Worm (Caenorhabditis elegans): Measurements from ENCODE around the gene Y47D3A.14.

Gene Y47D3A.14

DNA sequence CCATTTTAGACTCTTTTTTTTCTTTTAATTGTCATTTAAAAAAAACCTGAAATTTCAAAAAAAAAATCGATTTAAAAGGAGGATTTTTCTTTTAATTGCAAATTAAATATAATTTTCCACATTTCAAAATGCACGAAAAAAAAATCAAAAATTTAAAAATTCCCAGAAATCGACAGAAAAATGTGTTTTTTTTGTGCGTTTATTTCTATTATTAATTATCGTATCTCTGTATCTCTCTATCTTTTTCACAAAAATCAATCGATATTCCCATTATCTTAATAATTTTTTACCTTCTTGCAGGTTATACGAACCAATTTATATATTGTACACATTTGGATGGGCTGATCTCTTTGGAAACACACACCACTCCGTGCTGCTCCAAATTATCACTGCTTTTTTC lies 8.2 kb upstream of the Y47D3A.14 start, which contains the start of gene rsks-1:
TSS of gene rsks-1 (plus strand) at position 301 of the 400 bp plus-strand sequence.
- TF ChIP-seq flh-1 (GFP tag; optimal IDR thresholded peaks at IDR 0.05), result no peak
- TF ChIP-seq lsy-2 (tag; optimal IDR thresholded peaks at IDR 0.05), result no peak
- no peak for TF ChIP-seq elt-1 (tag; optimal IDR thresholded peaks at IDR 0.05; ENCODE audit: borderline replicate concordance, insufficient read depth)
- TF ChIP-seq lin-32 (GFP tag; optimal IDR thresholded peaks at IDR 0.05), result no peak
- no peak for TF ChIP-seq ceh-43 (GFP tag; optimal IDR thresholded peaks at IDR 0.05)
- TF ChIP-seq nhr-76 (tag; optimal IDR thresholded peaks at IDR 0.05), result no peak
- TF ChIP-seq elt-3 (tag; optimal IDR thresholded peaks at IDR 0.05), result no peak
- TF ChIP-seq M03D4.4 (tag; optimal IDR thresholded peaks at IDR 0.05), result no peak
- no peak for TF ChIP-seq ztf-11 (tag; optimal IDR thresholded peaks at IDR 0.05)
- TF ChIP-seq mep-1 (tag; optimal IDR thresholded peaks at IDR 0.05), result no peak
- no peak for TF ChIP-seq unc-62 (GFP tag; optimal IDR thresholded peaks at IDR 0.05)
- no peak for TF ChIP-seq ceh-39 (tag; optimal IDR thresholded peaks at IDR 0.05)
- no peak for TF ChIP-seq zip-8 (tag; optimal IDR thresholded peaks at IDR 0.05)
- no peak for TF ChIP-seq tbx-8 (GFP tag; optimal IDR thresholded peaks at IDR 0.05)
- TF ChIP-seq sem-2 (GFP tag; optimal IDR thresholded peaks at IDR 0.05), result no peak
- TF ChIP-seq mls-2 (tag; optimal IDR thresholded peaks at IDR 0.05), result no peak

DNA sequence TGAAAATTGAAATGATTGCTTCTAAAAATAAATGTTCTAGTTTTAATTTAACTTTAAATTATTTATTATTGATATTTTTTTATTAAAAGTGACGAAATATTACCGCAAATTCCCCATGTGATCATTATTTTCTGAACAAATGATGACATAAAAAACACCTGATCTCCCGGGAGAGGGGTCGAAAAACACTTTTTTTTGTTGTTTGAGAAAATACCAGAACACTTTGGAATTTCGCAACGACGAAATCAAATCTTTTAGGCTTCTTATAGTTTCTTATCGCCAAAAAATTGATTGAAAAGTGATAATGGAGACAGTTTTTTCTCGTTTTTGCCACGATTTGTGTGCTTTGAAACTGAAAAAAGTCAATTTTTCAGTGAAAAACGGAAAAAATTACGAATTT lies 7.7 kb upstream of the Y47D3A.14 start:
- TF ChIP-seq nhr-12 (tag; optimal IDR thresholded peaks at IDR 0.05) (no peak), nhr-28 (tag; optimal IDR thresholded peaks at IDR 0.05) (no peak), lsy-2 (tag; optimal IDR thresholded peaks at IDR 0.05) (no peak), mab-5 (tag; optimal IDR thresholded peaks at IDR 0.05) (no peak)

DNA sequence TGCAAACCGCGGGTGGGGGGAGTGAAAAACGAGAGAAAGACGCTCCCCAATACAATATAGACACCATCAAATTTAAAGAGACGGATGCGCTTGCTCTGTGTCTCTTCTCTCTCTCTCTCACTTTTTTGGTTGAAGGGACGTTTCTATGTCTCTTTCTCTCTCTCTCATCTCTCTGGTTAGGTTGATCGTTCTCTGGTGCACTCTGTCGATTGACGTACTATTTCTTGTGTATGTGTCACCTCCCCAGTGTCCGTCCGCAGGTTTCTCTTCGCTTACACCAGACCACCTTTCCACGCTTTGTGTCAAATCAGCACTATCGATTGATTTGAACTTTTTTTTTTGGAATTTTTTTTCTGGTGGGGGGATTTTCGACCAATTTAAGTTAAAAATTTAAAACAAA lies 6.8 kb upstream of the Y47D3A.14 start:
- TF ChIP-seq nhr-237 (tag; optimal IDR thresholded peaks at IDR 0.05), result peak; percentile 41
- peak; percentile 7 for TF ChIP-seq lsy-2 (tag; optimal IDR thresholded peaks at IDR 0.05)
- no peak for TF ChIP-seq sptf-1 (tag; optimal IDR thresholded peaks at IDR 0.05)
- TF ChIP-seq hlh-1 (tag; optimal IDR thresholded peaks at IDR 0.05), result peak; percentile 58
- no peak for TF ChIP-seq tbx-8 (GFP tag; optimal IDR thresholded peaks at IDR 0.05)
- peak; percentile 92 for TF ChIP-seq unc-120 (tag; optimal IDR thresholded peaks at IDR 0.05; ENCODE audit: poor library complexity, severe bottlenecking)
- peak; percentile 34 for TF ChIP-seq mep-1 (tag; optimal IDR thresholded peaks at IDR 0.05)
- TF ChIP-seq ces-1 (GFP tag; optimal IDR thresholded peaks at IDR 0.05), result peak; percentile 55
- peak; percentile 93 for TF ChIP-seq unc-62 (GFP tag; optimal IDR thresholded peaks at IDR 0.05)
- TF ChIP-seq pha-4 (tag; optimal IDR thresholded peaks at IDR 0.05), result peak; percentile 56

DNA sequence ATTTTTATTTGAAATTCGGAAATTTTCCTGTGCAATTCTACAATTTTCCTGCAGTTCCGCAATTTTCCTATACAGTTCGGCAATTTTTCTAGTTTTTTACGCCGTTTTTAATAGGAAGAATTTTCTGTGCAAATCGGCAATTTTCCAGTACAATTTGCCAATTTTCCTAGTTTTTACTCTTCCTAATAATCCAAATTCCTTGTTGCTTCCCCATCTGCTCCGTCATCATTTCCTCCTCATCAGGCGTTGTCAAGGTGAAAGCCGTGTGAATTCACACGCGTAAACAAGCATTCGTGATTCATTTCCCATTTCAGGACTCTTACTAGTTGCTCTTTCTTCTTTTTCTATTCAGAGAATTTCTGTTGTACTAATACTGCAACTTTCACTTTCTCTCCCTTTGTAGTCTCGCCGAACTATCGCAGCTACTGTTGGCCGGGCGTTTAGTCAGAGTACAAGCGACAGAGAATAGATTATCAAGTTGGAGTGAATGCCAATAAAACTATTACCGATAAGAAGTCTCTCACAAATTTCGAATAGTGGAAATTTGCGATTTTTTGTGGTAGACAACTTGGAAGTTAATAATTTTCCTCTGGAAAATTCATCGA lies 5.0 kb upstream of the Y47D3A.14 start:
- no peak for TF ChIP-seq nhr-2 (tag; optimal IDR thresholded peaks at IDR 0.05)
- no peak for TF ChIP-seq unc-39 (tag; optimal IDR thresholded peaks at IDR 0.05)

DNA sequence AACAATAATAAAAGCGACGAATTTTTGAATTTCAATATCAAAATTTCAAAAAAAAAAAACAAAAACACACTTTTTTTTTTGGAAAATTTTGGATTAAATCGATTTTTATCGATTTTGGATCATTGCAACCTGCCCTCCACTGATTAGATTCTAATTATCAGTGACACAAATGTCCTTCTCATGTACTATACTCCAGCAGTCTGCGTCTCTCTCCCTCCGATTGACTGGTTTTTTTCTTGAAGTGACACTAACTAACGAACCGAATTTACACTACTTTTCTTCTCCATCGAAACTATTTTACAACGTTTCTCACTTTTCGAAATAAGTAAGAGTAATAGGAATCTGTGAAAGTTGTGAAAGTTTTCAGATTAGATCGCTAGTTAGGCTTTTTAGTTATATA lies 4.1 kb upstream of the Y47D3A.14 start:
- TF ChIP-seq mep-1 (tag; optimal IDR thresholded peaks at IDR 0.05) (no peak), lin-32 (GFP tag; optimal IDR thresholded peaks at IDR 0.05) (no peak), mls-2 (tag; optimal IDR thresholded peaks at IDR 0.05) (no peak), ceh-83 (GFP tag; optimal IDR thresholded peaks at IDR 0.05) (no peak), flh-1 (GFP tag; optimal IDR thresholded peaks at IDR 0.05) (no peak), elt-3 (tag; optimal IDR thresholded peaks at IDR 0.05) (no peak), unc-39 (tag; optimal IDR thresholded peaks at IDR 0.05) (no peak), unc-62 (GFP tag; optimal IDR thresholded peaks at IDR 0.05) (no peak), sem-2 (GFP tag; optimal IDR thresholded peaks at IDR 0.05) (no peak)

DNA sequence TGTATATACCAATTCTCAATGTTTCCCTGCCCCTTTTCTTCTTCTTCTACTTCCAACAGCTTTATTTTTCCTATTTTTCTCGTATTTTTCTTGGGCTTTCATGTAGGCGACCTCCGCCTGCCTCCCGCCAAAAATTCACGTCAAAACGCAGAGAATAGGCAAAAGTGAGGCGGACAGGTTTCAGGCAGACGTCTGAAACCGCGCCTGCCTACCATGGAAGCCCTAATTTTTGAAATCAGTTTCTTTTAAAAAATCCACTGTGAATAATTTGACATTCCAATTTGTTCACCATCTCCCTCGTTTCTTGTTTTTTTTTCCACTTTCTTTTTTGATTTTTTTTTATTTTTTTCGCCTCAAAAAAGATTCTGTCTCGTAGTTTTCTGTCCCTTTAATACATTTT lies 2.1 kb upstream of the Y47D3A.14 start:
- TF ChIP-seq unc-39 (tag; optimal IDR thresholded peaks at IDR 0.05) (no peak), unc-62 (GFP tag; optimal IDR thresholded peaks at IDR 0.05) (no peak), mab-5 (tag; optimal IDR thresholded peaks at IDR 0.05) (no peak), mep-1 (tag; optimal IDR thresholded peaks at IDR 0.05) (no peak), lin-32 (GFP tag; optimal IDR thresholded peaks at IDR 0.05) (no peak), flh-1 (GFP tag; optimal IDR thresholded peaks at IDR 0.05) (no peak), cnd-1 (tag; optimal IDR thresholded peaks at IDR 0.05) (no peak), unc-120 (tag; optimal IDR thresholded peaks at IDR 0.05; ENCODE audit: poor library complexity, severe bottlenecking) (no peak), ceh-39 (tag; optimal IDR thresholded peaks at IDR 0.05) (no peak), ztf-11 (tag; optimal IDR thresholded peaks at IDR 0.05) (no peak), ceh-43 (GFP tag; optimal IDR thresholded peaks at IDR 0.05) (no peak), nhr-237 (tag; optimal IDR thresholded peaks at IDR 0.05) (no peak), tbx-8 (GFP tag; optimal IDR thresholded peaks at IDR 0.05) (no peak), lsy-2 (tag; optimal IDR thresholded peaks at IDR 0.05) (no peak), ces-1 (GFP tag; optimal IDR thresholded peaks at IDR 0.05) (no peak)

Measured in whole organism, mixed stage, embryonic.